Worm (Caenorhabditis elegans) whole organism, L4/young adult: ENCODE data around the gene C18H2.5.

Experiments used
- W03F9.2 ChIP-seq: fragments of 150-350 bp; optimal IDR thresholded peaks from 2 replicates; lab custom pipeline; 2014; ENCODE audit warnings: missing biosample characterization, missing genetic modification characterization
- dao-5 ChIP-seq: sonication (generic microtip); optimal IDR thresholded peaks from 2 replicates; lab custom pipeline; 2016; ENCODE audit warnings: missing genotype, missing genetic modification characterization, moderate library complexity, missing compliant biosample characterization
- him-1 ChIP-seq: sonication (generic microtip); optimal IDR thresholded peaks from 2 replicates; lab custom pipeline; 2016; ENCODE audit warnings: missing genotype, missing genetic modification reagents, missing genetic modification characterization, missing compliant biosample characterization

- no peak for TF ChIP-seq dao-5 (tag; lab: Kevin White, UChicago)
- no peak for TF ChIP-seq W03F9.2 (tag; lab: Kevin White, UChicago)
- no peak for TF ChIP-seq him-1
Measured at ce11 chrIII:7661162-7661561, 33.0 kb downstream of the C18H2.5 start.
